Fruit fly (Drosophila melanogaster): ENCODE measurements around the gene Syx17.

Gene Syx17

dm6 chr3L:4403180-4403769 lies at the start of gene Syx17 (continued):
- TF ChIP-seq Sox14 (GFP tag; optimal IDR thresholded peaks at IDR 0.05) (peak; percentile 77), CG8632 (GFP tag; optimal IDR thresholded peaks at IDR 0.05) (peak; percentile 36), Eip78C (GFP tag) (peak; percentile 86), CG8119 (GFP tag; IDR thresholded peaks at IDR 0.05) (peak; percentile 58; the same call in 2 of the 3 replicates), Hr39 (GFP tag; optimal IDR thresholded peaks at IDR 0.05) (peak; percentile 65), pdm3 (GFP tag; optimal IDR thresholded peaks at IDR 0.05) (peak; percentile 54), Hr38 (GFP tag; optimal IDR thresholded peaks at IDR 0.05) (no peak), CG1621 (tag; optimal IDR thresholded peaks at IDR 0.05) (peak; percentile 33), CG32006 (GFP tag; optimal IDR thresholded peaks at IDR 0.05) (peak; percentile 59)

- peak; percentile 49 for TF ChIP-seq CG32006 (GFP tag; optimal IDR thresholded peaks at IDR 0.05)
- TF ChIP-seq CG1621 (tag; optimal IDR thresholded peaks at IDR 0.05): peak; percentile 6
- no peak for TF ChIP-seq CG11902 (GFP tag; optimal IDR thresholded peaks at IDR 0.05)
- TF ChIP-seq CG6808 (GFP tag; optimal IDR thresholded peaks at IDR 0.05): peak; percentile 1
- TF ChIP-seq Hr4 (GFP tag; optimal IDR thresholded peaks at IDR 0.05): no peak
- peak; percentile 43 for TF ChIP-seq CG8632 (GFP tag; optimal IDR thresholded peaks at IDR 0.05)
- peak; percentile 31 for TF ChIP-seq achi (GFP tag; optimal IDR thresholded peaks at IDR 0.05)
- peak; percentile 23 for TF ChIP-seq Ets96B (tag; optimal IDR thresholded peaks at IDR 0.05)
- peak; percentile 72 for TF ChIP-seq Eip78C (GFP tag)
- no peak for TF ChIP-seq Gug (GFP tag; IDR thresholded peaks at IDR 0.05)
- TF ChIP-seq topi (GFP tag; optimal IDR thresholded peaks at IDR 0.05): no peak
- peak; percentile 19 for TF ChIP-seq CG34406 (GFP tag; optimal IDR thresholded peaks at IDR 0.05)
- TF ChIP-seq CG11762 (GFP tag; optimal IDR thresholded peaks at IDR 0.05; ENCODE audit: insufficient read depth): no peak
- no peak for TF ChIP-seq Eip93F (GFP tag; optimal IDR thresholded peaks at IDR 0.05)
- peak in 1 of 2 experiments; percentile 29 for TF ChIP-seq ss (GFP tag; optimal IDR thresholded peaks at IDR 0.05)
- TF ChIP-seq fd59A (GFP tag; optimal IDR thresholded peaks at IDR 0.05): peak; percentile 4
- TF ChIP-seq Smox (GFP tag; optimal IDR thresholded peaks at IDR 0.05): peak; percentile 7
- TF ChIP-seq cyc (GFP tag; optimal IDR thresholded peaks at IDR 0.05): no peak
- no peak for TF ChIP-seq CG6854 (GFP tag; optimal IDR thresholded peaks at IDR 0.05)
- TF ChIP-seq Hr38 (GFP tag; optimal IDR thresholded peaks at IDR 0.05): no peak
- TF ChIP-seq esn (GFP tag; optimal IDR thresholded peaks at IDR 0.05): peak; percentile 61
- no peak for TF ChIP-seq net (GFP tag; optimal IDR thresholded peaks at IDR 0.05)
- TF ChIP-seq Hr39 (GFP tag; optimal IDR thresholded peaks at IDR 0.05): peak; percentile 10
- peak; percentile 33 for TF ChIP-seq CG6792 (GFP tag; optimal IDR thresholded peaks at IDR 0.05)
- peak; percentile 28 for TF ChIP-seq spab (GFP tag; optimal IDR thresholded peaks at IDR 0.05)
- no peak; the same call in 2 of the 3 replicates for TF ChIP-seq CG6163 (GFP tag; IDR thresholded peaks at IDR 0.05)
- peak; percentile 8 for TF ChIP-seq dsx (GFP tag; optimal IDR thresholded peaks at IDR 0.05; ENCODE audit: poor library complexity, severe bottlenecking)
- TF ChIP-seq CG10631 (GFP tag; optimal IDR thresholded peaks at IDR 0.05): peak; percentile 67
- TF ChIP-seq fd85E (GFP tag; optimal IDR thresholded peaks at IDR 0.05): no peak
- TF ChIP-seq vri (GFP tag; optimal IDR thresholded peaks at IDR 0.05): peak; percentile 52
- no peak for TF ChIP-seq CG7368 (GFP tag; optimal IDR thresholded peaks at IDR 0.05)
- TF ChIP-seq OdsH (GFP tag; optimal IDR thresholded peaks at IDR 0.05): peak; percentile 34
- TF ChIP-seq CG9139 (GFP tag; optimal IDR thresholded peaks at IDR 0.05): no peak
- TF ChIP-seq CG3919 (GFP tag; optimal IDR thresholded peaks at IDR 0.05): peak; percentile 27
- no peak for TF ChIP-seq eg (GFP tag; IDR thresholded peaks at IDR 0.05)
- no peak for TF ChIP-seq CG8119 (GFP tag; IDR thresholded peaks at IDR 0.05)
- TF ChIP-seq Lpt (GFP tag; optimal IDR thresholded peaks at IDR 0.05): no peak
- peak; percentile 14 for TF ChIP-seq CG10669 (GFP tag; optimal IDR thresholded peaks at IDR 0.05)
- peak; percentile 65 for TF ChIP-seq svp (GFP tag)
- TF ChIP-seq lz (GFP tag; optimal IDR thresholded peaks at IDR 0.05): peak; percentile 38
- TF ChIP-seq CG4318 (GFP tag; optimal IDR thresholded peaks at IDR 0.05): peak; percentile 14
- TF ChIP-seq Sox14 (GFP tag; optimal IDR thresholded peaks at IDR 0.05): peak; percentile 1
- TF ChIP-seq Blimp-1 (GFP tag; optimal IDR thresholded peaks at IDR 0.05): no peak
- TF ChIP-seq acj6 (GFP tag; optimal IDR thresholded peaks at IDR 0.05): peak; percentile 28
- peak; percentile 4 for TF ChIP-seq Eip75B (GFP tag; optimal IDR thresholded peaks at IDR 0.05)
- TF ChIP-seq fkh (GFP tag; optimal IDR thresholded peaks at IDR 0.05): peak; percentile 73
- TF ChIP-seq Met (GFP tag; optimal IDR thresholded peaks at IDR 0.05): peak; percentile 44
These were observed 49.6 kb upstream of the Syx17 start for dm6 chr3L:4353657-4354075.

All from whole organism, prepupa.